Worm (Caenorhabditis elegans): ENCODE measurements around the gene Y37H2A.13.

- TF ChIP-seq nhr-12 (tag; optimal IDR thresholded peaks at IDR 0.05), result no peak
- TF ChIP-seq zag-1 (tag; optimal IDR thresholded peaks at IDR 0.05), result no peak
- no peak for TF ChIP-seq elt-2 (tag; optimal IDR thresholded peaks at IDR 0.05)
- TF ChIP-seq lin-15B (tag; optimal IDR thresholded peaks at IDR 0.05), result no peak
- no peak for TF ChIP-seq mdl-1 (tag; optimal IDR thresholded peaks at IDR 0.05)
- TF ChIP-seq ztf-11 (tag; optimal IDR thresholded peaks at IDR 0.05), result no peak
- TF ChIP-seq swsn-7 (tag; optimal IDR thresholded peaks at IDR 0.05), result no peak
- no peak for TF ChIP-seq Y116A8C.19 (tag; optimal IDR thresholded peaks at IDR 0.05; ENCODE audit: borderline replicate concordance)
These were observed 37.0 kb downstream of the Y37H2A.13 start, which contains the start of gene C31G12.1 for ce11 chrV:18179663-18180062.

Data from whole organism, L1 larva.